Worm (Caenorhabditis elegans) whole organism, midembryonic: ENCODE results near the gene T06E4.7.

Experiments used
- T22C8.4 ChIP-seq: fragments of 200-800 bp; sonication (Bioruptor generic); IDR thresholded peaks from 2 replicates; pipeline ENCODE4 v1.3.6; 2022; ENCODE audit warnings: missing genetic modification characterization, missing compliant biosample characterization
- cog-1 ChIP-seq: sonication (generic microtip); optimal IDR thresholded peaks from 2 replicates; lab custom pipeline; 2016; ENCODE audit warnings: missing genetic modification characterization, missing compliant biosample characterization
- flt-1 ChIP-seq: fragments of 200-800 bp; sonication (Bioruptor generic); IDR thresholded peaks from 2 replicates; pipeline ENCODE4 v1.3.6; 2022; ENCODE audit warnings: missing genetic modification characterization, missing compliant biosample characterization
- med-1 ChIP-seq: sonication (generic microtip); optimal IDR thresholded peaks from 2 replicates; lab custom pipeline; 2017; ENCODE audit warnings: missing genetic modification characterization, mild to moderate bottlenecking, missing compliant biosample characterization, antibody characterized with exemption, missing genetic modification reagents; ENCODE audit not compliant: insufficient read depth
- ref-1 ChIP-seq: fragments of 200-800 bp; sonication (Bioruptor generic); conservative IDR thresholded peaks from 2 replicates; pipeline ENCODE4 v1.3.6; 2022; ENCODE audit warnings: missing genetic modification reagents, missing genetic modification characterization, missing compliant biosample characterization
- tab-1 ChIP-seq: fragments of 200-800 bp; sonication (Bioruptor generic); IDR thresholded peaks from 2 replicates; pipeline ENCODE4 v1.3.6; 2022; ENCODE audit warnings: missing genetic modification characterization, missing compliant biosample characterization
- ztf-23 ChIP-seq: fragments of 200-800 bp; sonication (Bioruptor generic); IDR thresholded peaks from 2 replicates; pipeline ENCODE4 v1.3.6; 2022; ENCODE audit warnings: missing genetic modification reagents, missing genetic modification characterization, missing compliant biosample characterization
- ztf-29 ChIP-seq: fragments of 200-800 bp; sonication (Bioruptor generic); IDR thresholded peaks from 2 replicates; pipeline ENCODE4 v1.3.6; 2022; ENCODE audit warnings: missing genetic modification reagents, missing genetic modification characterization, missing compliant biosample characterization

DNA sequence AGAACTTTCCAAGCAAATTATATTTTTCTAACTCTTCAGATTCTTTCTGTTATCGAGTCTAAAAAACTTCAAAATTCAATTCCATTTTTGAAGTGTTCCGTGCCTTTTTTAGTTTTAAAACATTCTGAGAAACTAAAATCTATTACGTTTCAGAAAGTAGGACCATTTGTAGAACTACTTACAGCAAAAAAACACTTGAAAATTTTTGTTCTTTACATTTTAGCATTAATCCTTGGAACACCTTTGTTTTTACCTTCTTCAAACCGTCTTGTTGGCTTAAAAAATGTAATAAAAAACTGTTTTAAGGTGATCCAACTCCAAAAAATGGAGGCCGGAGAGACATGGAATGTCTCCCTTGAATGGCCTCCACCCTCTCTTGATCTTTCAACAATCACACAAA lies 17.9 kb upstream of the T06E4.7 start, which contains the start of gene dop-2:
- no peak for TF ChIP-seq T22C8.4
- TF ChIP-seq tab-1 = no peak
- TF ChIP-seq ref-1 (GFP tag; lab: Robert Waterston, UW) = no peak
- no peak for TF ChIP-seq med-1 (GFP tag; lab: Kevin White, UChicago)
- TF ChIP-seq cog-1 (tag; lab: Kevin White, UChicago) = no peak
- TF ChIP-seq ztf-23 = no peak
- TF ChIP-seq flt-1 (GFP tag; lab: Robert Waterston, UW) = no peak
- no peak for TF ChIP-seq ztf-29 (GFP tag; lab: Robert Waterston, UW)
